Fruit fly (Drosophila melanogaster) whole organism: ENCODE data around the gene Muc68Ca.

Experiments used
- CG8478 ChIP-seq: fragments of >200 bp; optimal IDR thresholded peaks from 2 replicates; lab custom pipeline; 2018; ENCODE audit warnings: inconsistent platforms
- Dll ChIP-seq: fragments of >200 bp; optimal IDR thresholded peaks from 2 replicates; lab custom pipeline; 2017
- EcR ChIP-seq, 2 experiments: fragments of >200 bp; optimal IDR thresholded peaks; 2 replicates each; lab custom pipeline; 2017; ENCODE audit warnings: missing biosample characterization in 2 of 2, missing genetic modification characterization in 2 of 2, missing genetic modification reagents in 2 of 2
- pan ChIP-seq: fragments of >200 bp; optimal IDR thresholded peaks from 2 replicates; lab custom pipeline; 2017
- psq ChIP-seq: fragments of >200 bp; optimal IDR thresholded peaks from 2 replicates; lab custom pipeline; 2017
- usp ChIP-seq: fragments of >200 bp; optimal IDR thresholded peaks from 2 replicates; lab custom pipeline; 2017; ENCODE audit warnings: missing biosample characterization, missing genetic modification characterization, mixed read lengths

- TF ChIP-seq EcR (GFP tag; optimal IDR thresholded peaks at IDR 0.05; lab: Kevin White, UChicago) (no peak), usp (GFP tag; lab: Kevin White, UChicago) (no peak), CG8478 (lab: Kevin White, UChicago) (no peak), pan (lab: Kevin White, UChicago) (no peak), Dll (lab: Kevin White, UChicago) (no peak), psq (no peak)
Observed at dm6 chr3L:11587720-11588580, 32.0 kb downstream of the Muc68Ca start, which contains the start of gene rt.
